Worm (Caenorhabditis elegans) whole organism, L4 larva: ENCODE results near the gene msp-152.

ENCODE experiments used
- D1046.2 ChIP-seq: fragments of 200-800 bp; sonication (Bioruptor generic); IDR thresholded peaks from 2 replicates; pipeline ENCODE4 v1.3.6; 2022; ENCODE audit warnings: missing genetic modification characterization, missing compliant biosample characterization
- F26F4.8 ChIP-seq: fragments of 200-800 bp; sonication (Bioruptor generic); conservative IDR thresholded peaks from 2 replicates; pipeline ENCODE4 v1.3.6; 2022; ENCODE audit warnings: missing genetic modification characterization, missing compliant biosample characterization
- F49E8.2 ChIP-seq: sonication (generic microtip); optimal IDR thresholded peaks from 2 replicates; lab custom pipeline; 2016; ENCODE audit warnings: missing compliant biosample characterization, mild to moderate bottlenecking, missing genetic modification characterization, borderline replicate concordance
- R02D3.7 ChIP-seq: fragments of 150-350 bp; sonication (generic microtip); optimal IDR thresholded peaks from 3 replicates; lab custom pipeline; 2014; ENCODE audit warnings: missing biosample characterization, missing genetic modification characterization
- Y105C5A.15 ChIP-seq: fragments of 200-800 bp; sonication (Bioruptor generic); IDR thresholded peaks from 2 replicates; pipeline ENCODE4 v1.3.6; 2022; ENCODE audit warnings: missing genetic modification characterization, missing compliant biosample characterization
- Y5F2A.4 ChIP-seq: fragments of 200-800 bp; sonication (Bioruptor generic); optimal IDR thresholded peaks from 2 replicates; lab custom pipeline; 2018; ENCODE audit warnings: mild to moderate bottlenecking, missing genetic modification characterization, missing compliant biosample characterization
- Y75B8A.6 ChIP-seq: fragments of 200-800 bp; sonication (Bioruptor generic); IDR thresholded peaks from 2 replicates; pipeline ENCODE4 v1.3.6; 2022; ENCODE audit warnings: missing genetic modification reagents, missing genetic modification characterization, missing compliant biosample characterization
- arid-1 ChIP-seq: fragments of 200-800 bp; sonication (Bioruptor generic); conservative IDR thresholded peaks from 2 replicates; pipeline ENCODE4 v1.3.6; 2022; ENCODE audit warnings: missing genetic modification reagents, missing genetic modification characterization, missing compliant biosample characterization
- attf-4 ChIP-seq: sonication (generic microtip); optimal IDR thresholded peaks from 3 replicates; lab custom pipeline; 2017; ENCODE audit warnings: missing biosample characterization, missing genetic modification characterization
- ceh-44 ChIP-seq: fragments of 200-800 bp; sonication (Bioruptor generic); IDR thresholded peaks from 2 replicates; pipeline ENCODE4 v1.3.6; 2022; ENCODE audit warnings: missing genetic modification reagents, missing genetic modification characterization, missing compliant biosample characterization
- ceh-82 ChIP-seq: sonication (generic microtip); optimal IDR thresholded peaks from 2 replicates; lab custom pipeline; 2017; ENCODE audit warnings: missing biosample characterization, missing genetic modification characterization
- daf-16 ChIP-seq, 3 experiments: sonication (generic microtip); optimal IDR thresholded peaks; 2 replicates each; lab custom pipeline; 2016 to 2017; ENCODE audit warnings: missing genetic modification characterization in 3 of 3, missing genetic modification reagents in 3 of 3, mild to moderate bottlenecking in 2 of 3, missing compliant biosample characterization in 2 of 3, missing biosample characterization in 1 of 3, moderate library complexity in 1 of 3
- daf-19 ChIP-seq: fragments of 200-800 bp; sonication (Bioruptor generic); conservative IDR thresholded peaks from 2 replicates; pipeline ENCODE4 v1.3.6; 2022; ENCODE audit warnings: missing genetic modification characterization, missing compliant biosample characterization
- dmd-8 ChIP-seq: fragments of 200-800 bp; sonication (Bioruptor generic); IDR thresholded peaks from 2 replicates; pipeline ENCODE4 v1.3.6; 2022; ENCODE audit warnings: missing genetic modification characterization, missing compliant biosample characterization
- dve-1 ChIP-seq: sonication (generic microtip); optimal IDR thresholded peaks from 2 replicates; lab custom pipeline; 2017; ENCODE audit warnings: antibody characterized with exemption, mild to moderate bottlenecking, missing genetic modification characterization, missing compliant biosample characterization; ENCODE audit not compliant: insufficient read depth
- egl-27 ChIP-seq: sonication (generic microtip); optimal IDR thresholded peaks from 3 replicates; lab custom pipeline; 2017; ENCODE audit warnings: missing biosample characterization, missing genetic modification reagents, missing genetic modification characterization
- fkh-10 ChIP-seq: fragments of 150-350 bp; optimal IDR thresholded peaks from 2 replicates; lab custom pipeline; 2014; ENCODE audit warnings: missing biosample characterization, missing genetic modification reagents, missing genetic modification characterization
- gei-8 ChIP-seq: fragments of 200-800 bp; sonication (Bioruptor generic); optimal IDR thresholded peaks from 2 replicates; lab custom pipeline; 2018; ENCODE audit warnings: mild to moderate bottlenecking, missing genetic modification characterization, missing compliant biosample characterization
- jun-1 ChIP-seq: fragments of 150-350 bp; optimal IDR thresholded peaks from 2 replicates; lab custom pipeline; 2014; ENCODE audit warnings: missing biosample characterization, missing genetic modification reagents, missing genetic modification characterization
- lin-1 ChIP-seq: fragments of 200-800 bp; sonication (Bioruptor generic); IDR thresholded peaks from 2 replicates; pipeline ENCODE4 v1.3.6; 2022; ENCODE audit warnings: missing genetic modification reagents, missing genetic modification characterization, missing compliant biosample characterization
- lin-15B ChIP-seq: fragments of 150-350 bp; sonication (generic microtip); optimal IDR thresholded peaks from 3 replicates; lab custom pipeline; 2014; ENCODE audit warnings: missing biosample characterization, missing genetic modification characterization
- lin-29 ChIP-seq: fragments of 200-800 bp; sonication (Bioruptor generic); IDR thresholded peaks from 2 replicates; pipeline ENCODE4 v1.3.6; 2022; ENCODE audit warnings: missing genetic modification reagents, missing genetic modification characterization, missing compliant biosample characterization
- lin-39 ChIP-seq: fragments of 150-350 bp; optimal IDR thresholded peaks from 2 replicates; lab custom pipeline; 2014; ENCODE audit warnings: missing biosample characterization, missing genetic modification reagents, missing genetic modification characterization
- lir-3 ChIP-seq: sonication (generic microtip); optimal IDR thresholded peaks from 2 replicates; lab custom pipeline; 2016; ENCODE audit warnings: mild to moderate bottlenecking, missing genetic modification characterization, missing compliant biosample characterization
- lsy-2 ChIP-seq, 2 experiments: fragments of 150-350 bp in 1 of 2; sonication (generic microtip) in 1 of 2; optimal IDR thresholded peaks; 2 replicates each; lab custom pipeline; 2014 to 2017; ENCODE audit warnings: missing biosample characterization in 2 of 2, missing genetic modification characterization in 2 of 2
- madf-5 ChIP-seq, 2 experiments: fragments of 200-800 bp; sonication (Bioruptor generic); IDR thresholded peaks; 2 replicates each; pipeline ENCODE4 v1.3.6; 2022; ENCODE audit warnings: missing compliant biosample characterization in 2 of 2, missing genetic modification characterization in 2 of 2
- madf-9 ChIP-seq: fragments of 200-800 bp; sonication (Bioruptor generic); conservative IDR thresholded peaks from 2 replicates; pipeline ENCODE4 v1.3.6; 2022; ENCODE audit warnings: missing genetic modification reagents, missing genetic modification characterization, missing compliant biosample characterization
- mdt-29 ChIP-seq: fragments of 200-800 bp; sonication (Bioruptor generic); IDR thresholded peaks from 2 replicates; pipeline ENCODE4 v1.3.6; 2022; ENCODE audit warnings: missing genetic modification reagents, missing genetic modification characterization, missing compliant biosample characterization
- mes-2 ChIP-seq: sonication (generic microtip); optimal IDR thresholded peaks from 2 replicates; lab custom pipeline; 2016; ENCODE audit warnings: missing genotype, mild to moderate bottlenecking, missing genetic modification characterization, missing compliant biosample characterization; ENCODE audit not compliant: poor library complexity, severe bottlenecking
- mxl-2 ChIP-seq: fragments of 200-800 bp; sonication (Bioruptor generic); conservative IDR thresholded peaks from 2 replicates; pipeline ENCODE4 v1.3.6; 2022; ENCODE audit warnings: missing genetic modification reagents, missing genetic modification characterization, missing compliant biosample characterization
- nhr-237 ChIP-seq: sonication (generic microtip); optimal IDR thresholded peaks from 2 replicates; lab custom pipeline; 2017; ENCODE audit warnings: missing biosample characterization, missing genetic modification characterization
- nhr-28 ChIP-seq: fragments of 150-350 bp; optimal IDR thresholded peaks from 2 replicates; lab custom pipeline; 2014; ENCODE audit warnings: missing biosample characterization, missing genetic modification characterization
- nhr-42 ChIP-seq: fragments of 200-800 bp; sonication (Bioruptor generic); IDR thresholded peaks from 2 replicates; pipeline ENCODE4 v1.3.6; 2022; ENCODE audit warnings: missing genetic modification characterization, missing compliant biosample characterization
- nhr-48 ChIP-seq: sonication (generic microtip); optimal IDR thresholded peaks from 2 replicates; lab custom pipeline; 2016; ENCODE audit warnings: mild to moderate bottlenecking, missing genetic modification characterization, missing compliant biosample characterization
- nhr-6 ChIP-seq: fragments of 150-350 bp; optimal IDR thresholded peaks from 2 replicates; lab custom pipeline; 2014; ENCODE audit warnings: missing biosample characterization, missing genetic modification characterization
- pha-4 ChIP-seq, 2 experiments: fragments of 150-350 bp in 1 of 2; fragments of 200-800 bp in 1 of 2; sonication (Bioruptor generic) in 1 of 2; IDR thresholded peaks in 1 of 2; optimal IDR thresholded peaks in 1 of 2; 2 replicates each; pipeline versions ENCODE4 v1.3.6 to Lab custom; 2014 to 2022; ENCODE audit warnings: missing genetic modification characterization in 2 of 2, missing genetic modification reagents in 2 of 2, missing biosample characterization in 1 of 2, missing compliant biosample characterization in 1 of 2
- pqm-1 ChIP-seq: sonication (generic microtip); optimal IDR thresholded peaks from 2 replicates; lab custom pipeline; 2017; ENCODE audit warnings: missing biosample characterization, missing genetic modification characterization
- rbr-2 ChIP-seq: sonication (generic microtip); optimal IDR thresholded peaks from 2 replicates; lab custom pipeline; 2016; ENCODE audit warnings: missing genotype, missing genetic modification characterization, missing compliant biosample characterization
- saeg-2 ChIP-seq: fragments of 200-800 bp; sonication (Bioruptor generic); IDR thresholded peaks from 2 replicates; pipeline ENCODE4 v1.3.6; 2022; ENCODE audit warnings: missing genetic modification reagents, missing genetic modification characterization, missing compliant biosample characterization
- set-16 ChIP-seq: fragments of 200-800 bp; sonication (Bioruptor generic); IDR thresholded peaks from 2 replicates; pipeline ENCODE4 v1.3.6; 2022; ENCODE audit warnings: missing genetic modification reagents, missing genetic modification characterization, missing compliant biosample characterization
- skn-1 ChIP-seq: fragments of 150-350 bp; optimal IDR thresholded peaks from 2 replicates; lab custom pipeline; 2014; ENCODE audit warnings: missing biosample characterization, missing genetic modification characterization
- spr-1 ChIP-seq: sonication (generic microtip); optimal IDR thresholded peaks from 2 replicates; lab custom pipeline; 2016; ENCODE audit warnings: mild to moderate bottlenecking, missing genetic modification characterization, missing compliant biosample characterization
- tag-97 ChIP-seq: fragments of 200-800 bp; sonication (Bioruptor generic); IDR thresholded peaks from 2 replicates; pipeline ENCODE4 v1.3.6; 2022; ENCODE audit warnings: missing genetic modification characterization, missing compliant biosample characterization
- tra-1 ChIP-seq: fragments of 200-800 bp; sonication (Bioruptor generic); IDR thresholded peaks from 2 replicates; pipeline ENCODE4 v1.3.6; 2022; ENCODE audit warnings: missing genetic modification reagents, missing genetic modification characterization, missing compliant biosample characterization
- unc-130 ChIP-seq: sonication (generic microtip); optimal IDR thresholded peaks from 2 replicates; lab custom pipeline; 2016; ENCODE audit warnings: missing genetic modification reagents, missing genetic modification characterization, missing compliant biosample characterization
- unc-62 ChIP-seq, 3 experiments: fragments of 150-350 bp in 1 of 3; sonication (generic microtip); optimal IDR thresholded peaks in 2 of 3; peaks in 1 of 3; 1 replicate in 1 of 3; 2 replicates in 2 of 3; lab custom pipeline; 2014 to 2017; ENCODE audit warnings: missing biosample characterization in 3 of 3, missing genetic modification characterization in 3 of 3, missing genetic modification reagents in 3 of 3, missing genotype in 1 of 3
- zfp-2 ChIP-seq: sonication (generic microtip); optimal IDR thresholded peaks from 2 replicates; lab custom pipeline; 2016; ENCODE audit warnings: mild to moderate bottlenecking, missing genetic modification characterization, missing compliant biosample characterization
- zip-2 ChIP-seq: fragments of 150-350 bp; optimal IDR thresholded peaks from 2 replicates; lab custom pipeline; 2014; ENCODE audit warnings: missing biosample characterization, missing genetic modification characterization
- ztf-11 ChIP-seq: fragments of 150-350 bp; optimal IDR thresholded peaks from 2 replicates; lab custom pipeline; 2014; ENCODE audit warnings: missing biosample characterization, missing genetic modification characterization
- ztf-7 ChIP-seq: fragments of 150-350 bp; optimal IDR thresholded peaks from 2 replicates; lab custom pipeline; 2014; ENCODE audit warnings: missing biosample characterization, missing genetic modification characterization

The msp-152 gene

DNA sequence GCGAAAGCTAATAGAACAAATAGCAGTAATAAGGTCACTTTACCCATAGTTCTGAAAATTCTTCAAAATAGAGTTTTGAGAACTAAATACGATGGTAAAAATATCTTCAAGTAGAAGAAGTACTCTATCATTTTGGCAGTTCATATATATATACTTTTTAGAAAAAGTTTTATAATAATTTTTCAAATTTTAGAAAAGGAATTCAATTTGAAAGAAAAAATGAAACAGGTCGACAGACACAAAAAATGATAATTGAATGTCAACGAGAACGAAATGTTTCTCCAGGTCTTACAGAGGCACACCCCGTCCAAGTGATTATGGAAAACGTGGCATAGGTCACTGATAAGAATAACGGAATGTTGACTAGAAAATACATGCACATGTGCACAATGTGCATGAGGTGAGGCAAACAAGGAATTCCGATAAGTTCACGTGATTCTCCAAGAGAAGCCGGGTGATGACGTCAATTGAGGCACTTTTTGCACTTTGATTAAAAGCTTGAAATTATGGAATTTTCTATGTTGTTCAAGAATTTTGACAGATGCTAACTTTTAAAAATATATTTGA is 7.5 kb upstream of the msp-152 start, which contains the start of gene aagr-2 (continued):
- TF ChIP-seq pqm-1 (tag; lab: Kevin White, UChicago) = peak; percentile 97
- peak in 1 of 2 experiments; percentile 29 for TF ChIP-seq unc-62 (GFP tag; optimal IDR thresholded peaks at IDR 0.05 in 1 of 2; lab: Kevin White, UChicago)
- TF ChIP-seq unc-62 (tag; optimal IDR thresholded peaks at IDR 0.05; lab: Kevin White, UChicago) = no peak
- TF ChIP-seq lin-39 = no peak
- TF ChIP-seq dmd-8 (GFP tag; lab: Robert Waterston, UW) = no peak
- no peak for TF ChIP-seq fkh-10
- TF ChIP-seq lin-29 (GFP tag; lab: Robert Waterston, UW) = no peak
- no peak for TF ChIP-seq ztf-7 (tag; lab: Kevin White, UChicago)
- no peak for TF ChIP-seq Y105C5A.15 (GFP tag; lab: Robert Waterston, UW)
- no peak for TF ChIP-seq F26F4.8 (GFP tag; lab: Robert Waterston, UW)
- no peak for TF ChIP-seq egl-27 (tag; lab: Kevin White, UChicago)
- no peak for TF ChIP-seq nhr-6
- no peak for TF ChIP-seq ceh-44 (GFP tag; lab: Robert Waterston, UW)
- TF ChIP-seq mxl-2 (GFP tag; lab: Robert Waterston, UW) = 0 out of 2 replicates have a peak, but pooled peaks have one; percentile 27
- TF ChIP-seq nhr-237 (tag; lab: Kevin White, UChicago) = no peak
- no peak for TF ChIP-seq daf-19 (GFP tag; lab: Robert Waterston, UW)
- no peak for TF ChIP-seq set-16
- no peak for TF ChIP-seq gei-8 (GFP tag; lab: Kevin White, UChicago)
- no peak for TF ChIP-seq zfp-2 (tag; lab: Kevin White, UChicago)
- no peak; the same call in 1 of the 2 replicates for TF ChIP-seq pha-4 (GFP tag; IDR thresholded peaks at IDR 0.05; lab: Robert Waterston, UW)
- TF ChIP-seq pha-4 (tag; optimal IDR thresholded peaks at IDR 0.05; lab: Kevin White, UChicago) = no peak
- peak; percentile 37 for TF ChIP-seq mes-2 (tag; lab: Kevin White, UChicago)
- TF ChIP-seq F49E8.2 (tag; lab: Kevin White, UChicago) = no peak
- peak; percentile 85 for TF ChIP-seq nhr-48 (tag; lab: Kevin White, UChicago)
- TF ChIP-seq madf-5 (GFP tag; IDR thresholded peaks at IDR 0.05; lab: Robert Waterston, UW) = no peak
- TF ChIP-seq R02D3.7 (tag; lab: Kevin White, UChicago) = no peak
- no peak for TF ChIP-seq D1046.2 (GFP tag; lab: Robert Waterston, UW)
- TF ChIP-seq arid-1 (GFP tag; lab: Robert Waterston, UW) = no peak
- no peak for TF ChIP-seq nhr-42
- no peak for TF ChIP-seq spr-1 (tag; lab: Kevin White, UChicago)
- peak; percentile 81 for TF ChIP-seq tra-1 (GFP tag; lab: Robert Waterston, UW)
- no peak for TF ChIP-seq skn-1 (tag; lab: Kevin White, UChicago)
- TF ChIP-seq unc-130 = no peak
- no peak for TF ChIP-seq lir-3
- peak; percentile 60; the same call in 1 of the 2 replicates for TF ChIP-seq saeg-2 (GFP tag; lab: Robert Waterston, UW)
- TF ChIP-seq Y5F2A.4 (GFP tag; lab: Kevin White, UChicago) = no peak
- no peak for TF ChIP-seq jun-1 (tag; lab: Kevin White, UChicago)
- no peak for TF ChIP-seq Y75B8A.6 (GFP tag; lab: Robert Waterston, UW)
- TF ChIP-seq ztf-11 (tag; lab: Kevin White, UChicago) = no peak
- no peak for TF ChIP-seq lin-15B (tag; lab: Kevin White, UChicago)
- TF ChIP-seq zip-2 = no peak
- peak; percentile 82 for TF ChIP-seq mdt-29 (GFP tag; lab: Robert Waterston, UW)
- peak in 1 of 2 experiments; percentile 2 for TF ChIP-seq daf-16 (GFP tag; optimal IDR thresholded peaks at IDR 0.05; lab: Kevin White, UChicago)
- TF ChIP-seq daf-16 (tag; optimal IDR thresholded peaks at IDR 0.05; lab: Kevin White, UChicago) = peak; percentile 94
- no peak for TF ChIP-seq tag-97
- TF ChIP-seq lsy-2 (tag; optimal IDR thresholded peaks at IDR 0.05; lab: Kevin White, UChicago) = peak in 1 of 2 experiments; percentile 25
- peak; percentile 54 for TF ChIP-seq lin-1 (GFP tag; lab: Robert Waterston, UW)
- no peak for TF ChIP-seq ceh-82 (tag; lab: Kevin White, UChicago)
- TF ChIP-seq madf-9 (GFP tag; lab: Robert Waterston, UW) = no peak
- no peak for TF ChIP-seq rbr-2 (tag; lab: Kevin White, UChicago)
- peak; percentile 85 for TF ChIP-seq dve-1
- TF ChIP-seq nhr-28 (tag; lab: Kevin White, UChicago) = peak; percentile 99
- no peak for TF ChIP-seq attf-4
